Worm (Caenorhabditis elegans) whole organism, late embryonic: ENCODE results near the gene F54F2.9.

Experiments used
- C08G9.2 ChIP-seq: sonication (generic microtip); optimal IDR thresholded peaks from 2 replicates; lab custom pipeline; 2016; ENCODE audit warnings: mild to moderate bottlenecking, missing genetic modification characterization, moderate library complexity, missing compliant biosample characterization
- C38D4.7 ChIP-seq: fragments of 200-800 bp; sonication (Bioruptor generic); optimal IDR thresholded peaks from 2 replicates; lab custom pipeline; 2018; ENCODE audit warnings: mild to moderate bottlenecking, missing genetic modification characterization, moderate library complexity, missing compliant biosample characterization
- F13H6.1 ChIP-seq: sonication (generic microtip); optimal IDR thresholded peaks from 2 replicates; lab custom pipeline; 2016; ENCODE audit warnings: missing genetic modification characterization, missing compliant biosample characterization
- K02D7.2 ChIP-seq: sonication (generic microtip); optimal IDR thresholded peaks from 2 replicates; lab custom pipeline; 2017; ENCODE audit warnings: mild to moderate bottlenecking, missing genetic modification characterization, missing compliant biosample characterization
- K09A11.1 ChIP-seq: sonication (generic microtip); optimal IDR thresholded peaks from 2 replicates; lab custom pipeline; 2017; ENCODE audit warnings: antibody characterized with exemption, mild to moderate bottlenecking, missing genetic modification characterization, missing compliant biosample characterization; ENCODE audit not compliant: insufficient read depth
- T23F11.4 ChIP-seq: fragments of 200-800 bp; sonication (Bioruptor generic); optimal IDR thresholded peaks from 2 replicates; lab custom pipeline; 2018; ENCODE audit warnings: mild to moderate bottlenecking, missing genetic modification characterization, missing compliant biosample characterization
- Y22D7AL.16 ChIP-seq: sonication (generic microtip); optimal IDR thresholded peaks from 2 replicates; lab custom pipeline; 2016; ENCODE audit warnings: missing genetic modification characterization, missing compliant biosample characterization
- ahr-1 ChIP-seq: sonication (generic microtip); optimal IDR thresholded peaks from 2 replicates; lab custom pipeline; 2016; ENCODE audit warnings: missing genetic modification characterization, missing compliant biosample characterization
- ama-1 ChIP-seq: fragments of 150-350 bp; optimal IDR thresholded peaks from 2 replicates; lab custom pipeline; 2014
- ceh-14 ChIP-seq: sonication (generic microtip); optimal IDR thresholded peaks from 2 replicates; lab custom pipeline; 2016; ENCODE audit warnings: missing genotype, missing genetic modification characterization, missing compliant biosample characterization
- ceh-18 ChIP-seq: sonication (generic microtip); optimal IDR thresholded peaks from 2 replicates; lab custom pipeline; 2016; ENCODE audit warnings: missing genetic modification characterization, missing compliant biosample characterization
- ceh-19 ChIP-seq: fragments of 200-800 bp; sonication (Bioruptor generic); optimal IDR thresholded peaks from 2 replicates; lab custom pipeline; 2018; ENCODE audit warnings: mild to moderate bottlenecking, missing genetic modification characterization, missing compliant biosample characterization
- ceh-2 ChIP-seq: sonication (generic microtip); optimal IDR thresholded peaks from 2 replicates; lab custom pipeline; 2016; ENCODE audit warnings: missing genotype, missing genetic modification characterization, missing compliant biosample characterization
- ceh-22 ChIP-seq: sonication (generic microtip); optimal IDR thresholded peaks from 2 replicates; lab custom pipeline; 2017; ENCODE audit warnings: missing biosample characterization, missing genetic modification characterization
- ceh-24 ChIP-seq: sonication (generic microtip); optimal IDR thresholded peaks from 2 replicates; lab custom pipeline; 2016; ENCODE audit warnings: mild to moderate bottlenecking, missing genetic modification characterization, missing compliant biosample characterization
- ceh-30 ChIP-seq: fragments of 150-350 bp; optimal IDR thresholded peaks from 2 replicates; lab custom pipeline; 2014; ENCODE audit warnings: missing biosample characterization, missing genetic modification characterization
- ceh-45 ChIP-seq: fragments of 200-800 bp; sonication (Bioruptor generic); IDR thresholded peaks from 2 replicates; pipeline ENCODE4 v1.3.6; 2022; ENCODE audit warnings: missing genetic modification reagents, missing genetic modification characterization, missing compliant biosample characterization
- ceh-48 ChIP-seq: sonication (generic microtip); optimal IDR thresholded peaks from 2 replicates; lab custom pipeline; 2016; ENCODE audit warnings: missing genetic modification characterization, inconsistent platforms, missing compliant biosample characterization
- dve-1 ChIP-seq: sonication (generic microtip); optimal IDR thresholded peaks from 2 replicates; lab custom pipeline; 2017; ENCODE audit warnings: antibody characterized with exemption, mild to moderate bottlenecking, missing genetic modification characterization, missing compliant biosample characterization
- elt-4 ChIP-seq: sonication (generic microtip); optimal IDR thresholded peaks from 2 replicates; lab custom pipeline; 2016; ENCODE audit warnings: missing genetic modification characterization, missing compliant biosample characterization
- ets-4 ChIP-seq: sonication (generic microtip); optimal IDR thresholded peaks from 2 replicates; lab custom pipeline; 2016; ENCODE audit warnings: missing genetic modification characterization, missing compliant biosample characterization
- fax-1 ChIP-seq: sonication (generic microtip); optimal IDR thresholded peaks from 2 replicates; lab custom pipeline; 2016; ENCODE audit warnings: missing genotype, missing genetic modification characterization, missing compliant biosample characterization
- gmeb-2 ChIP-seq: sonication (generic microtip); optimal IDR thresholded peaks from 2 replicates; lab custom pipeline; 2016; ENCODE audit warnings: missing genetic modification characterization, inconsistent platforms, missing compliant biosample characterization
- hlh-13 ChIP-seq: fragments of 200-800 bp; sonication (Bioruptor generic); optimal IDR thresholded peaks from 2 replicates; lab custom pipeline; 2018; ENCODE audit warnings: mild to moderate bottlenecking, missing genetic modification characterization, missing compliant biosample characterization
- hlh-6 ChIP-seq: sonication (generic microtip); optimal IDR thresholded peaks from 2 replicates; lab custom pipeline; 2016; ENCODE audit warnings: missing genotype, missing genetic modification characterization, missing compliant biosample characterization
- hlh-8 ChIP-seq: sonication (generic microtip); optimal IDR thresholded peaks from 2 replicates; lab custom pipeline; 2016; ENCODE audit warnings: missing genotype, missing genetic modification characterization, missing compliant biosample characterization
- lin-11 ChIP-seq: fragments of 200-800 bp; sonication (Bioruptor generic); optimal IDR thresholded peaks from 2 replicates; lab custom pipeline; 2018; ENCODE audit warnings: mild to moderate bottlenecking, missing genetic modification characterization, missing compliant biosample characterization
- madf-2 ChIP-seq: sonication (generic microtip); optimal IDR thresholded peaks from 2 replicates; lab custom pipeline; 2017; ENCODE audit warnings: missing genetic modification characterization, missing compliant biosample characterization
- nfya-1 ChIP-seq: sonication (generic microtip); optimal IDR thresholded peaks from 2 replicates; lab custom pipeline; 2017; ENCODE audit warnings: missing genetic modification characterization, mild to moderate bottlenecking, missing compliant biosample characterization, antibody characterized with exemption, moderate library complexity
- nhr-11 ChIP-seq: fragments of 150-350 bp; optimal IDR thresholded peaks from 2 replicates; lab custom pipeline; 2014; ENCODE audit warnings: missing biosample characterization, missing genetic modification characterization
- nhr-232 ChIP-seq: sonication (generic microtip); optimal IDR thresholded peaks from 2 replicates; lab custom pipeline; 2016; ENCODE audit warnings: missing genetic modification characterization, missing compliant biosample characterization
- npax-4 ChIP-seq: sonication (generic microtip); optimal IDR thresholded peaks from 2 replicates; lab custom pipeline; 2016; ENCODE audit warnings: missing genetic modification characterization, missing compliant biosample characterization
- pag-3 ChIP-seq: sonication (generic microtip); optimal IDR thresholded peaks from 2 replicates; lab custom pipeline; 2016; ENCODE audit warnings: missing compliant biosample characterization, missing genetic modification characterization, borderline replicate concordance
- pat-9 ChIP-seq: fragments of 200-800 bp; sonication (Bioruptor generic); optimal IDR thresholded peaks from 2 replicates; lab custom pipeline; 2018; ENCODE audit warnings: mild to moderate bottlenecking, missing genetic modification characterization, moderate library complexity, missing compliant biosample characterization
- pax-1 ChIP-seq: fragments of 150-350 bp; optimal IDR thresholded peaks from 2 replicates; lab custom pipeline; 2014; ENCODE audit warnings: missing biosample characterization, missing genetic modification characterization
- pha-2 ChIP-seq: sonication (generic microtip); optimal IDR thresholded peaks from 2 replicates; lab custom pipeline; 2017; ENCODE audit warnings: mild to moderate bottlenecking, missing genetic modification characterization, missing compliant biosample characterization
- pqm-1 ChIP-seq: sonication (generic microtip); optimal IDR thresholded peaks from 2 replicates; lab custom pipeline; 2016; ENCODE audit warnings: missing genetic modification characterization, missing compliant biosample characterization
- pros-1 ChIP-seq: fragments of 150-350 bp; optimal IDR thresholded peaks from 2 replicates; lab custom pipeline; 2014; ENCODE audit warnings: missing biosample characterization, missing genetic modification reagents, missing genetic modification characterization
- ref-2 ChIP-seq: sonication (generic microtip); optimal IDR thresholded peaks from 2 replicates; lab custom pipeline; 2016; ENCODE audit warnings: missing genetic modification characterization, missing compliant biosample characterization
- sox-2 ChIP-seq: fragments of 200-800 bp; sonication (Bioruptor generic); IDR thresholded peaks from 2 replicates; pipeline ENCODE4 v1.3.6; 2022; ENCODE audit warnings: missing genetic modification reagents, missing genetic modification characterization, missing compliant biosample characterization
- sox-4 ChIP-seq: sonication (generic microtip); optimal IDR thresholded peaks from 2 replicates; lab custom pipeline; 2017; ENCODE audit warnings: mild to moderate bottlenecking, missing genetic modification characterization, inconsistent platforms, missing compliant biosample characterization
- syd-9 ChIP-seq: sonication (generic microtip); optimal IDR thresholded peaks from 2 replicates; lab custom pipeline; 2016; ENCODE audit warnings: mild to moderate bottlenecking, missing genetic modification characterization, moderate library complexity, missing compliant biosample characterization
- tbx-2 ChIP-seq: sonication (generic microtip); optimal IDR thresholded peaks from 2 replicates; lab custom pipeline; 2016; ENCODE audit warnings: missing genetic modification characterization, missing compliant biosample characterization
- tbx-7 ChIP-seq: sonication (generic microtip); optimal IDR thresholded peaks from 2 replicates; lab custom pipeline; 2016; ENCODE audit warnings: missing genotype, missing genetic modification characterization, missing compliant biosample characterization
- unc-3 ChIP-seq, 2 experiments: fragments of 200-800 bp in 1 of 2; sonication (Bioruptor generic) in 1 of 2; sonication (generic microtip) in 1 of 2; conservative IDR thresholded peaks in 1 of 2; optimal IDR thresholded peaks in 1 of 2; 2 replicates each; pipeline versions ENCODE4 v1.3.6 to Lab custom; 2016 to 2022; ENCODE audit warnings: missing compliant biosample characterization in 2 of 2, missing genetic modification characterization in 2 of 2, missing genetic modification reagents in 1 of 2
- unc-42 ChIP-seq: sonication (generic microtip); optimal IDR thresholded peaks from 2 replicates; lab custom pipeline; 2016; ENCODE audit warnings: missing genotype, missing genetic modification characterization, missing compliant biosample characterization
- unc-86 ChIP-seq: sonication (generic microtip); optimal IDR thresholded peaks from 2 replicates; lab custom pipeline; 2016; ENCODE audit warnings: missing genetic modification characterization, missing compliant biosample characterization
- ztf-16 ChIP-seq: sonication (generic microtip); optimal IDR thresholded peaks from 2 replicates; lab custom pipeline; 2017; ENCODE audit warnings: missing genetic modification characterization, missing compliant biosample characterization

F54F2.9 gene

ce11 chrIII:8827128-8827527, at the start of gene F54F2.9:
TSS of gene F54F2.9 (minus strand) at chrIII:8827228.
- TF ChIP-seq pag-3 (tag; lab: Kevin White, UChicago) (no peak), ets-4 (no peak), sox-2 (GFP tag; lab: Robert Waterston, UW) (no peak), ceh-18 (tag; lab: Kevin White, UChicago) (no peak), pros-1 (tag; lab: Kevin White, UChicago) (no peak), ama-1 (no peak), madf-2 (tag; lab: Kevin White, UChicago) (no peak), tbx-7 (tag; lab: Kevin White, UChicago) (no peak), F13H6.1 (tag; lab: Kevin White, UChicago) (no peak), nfya-1 (tag; lab: Kevin White, UChicago) (no peak), ceh-45 (no peak), unc-86 (tag; lab: Kevin White, UChicago) (no peak), ceh-14 (tag; lab: Kevin White, UChicago) (no peak), C38D4.7 (GFP tag; lab: Kevin White, UChicago) (no peak), ahr-1 (tag; lab: Kevin White, UChicago) (no peak), gmeb-2 (tag; lab: Kevin White, UChicago) (no peak), ceh-22 (tag; lab: Kevin White, UChicago) (no peak), syd-9 (tag; lab: Kevin White, UChicago) (no peak), hlh-8 (tag; lab: Kevin White, UChicago) (no peak), fax-1 (tag; lab: Kevin White, UChicago) (no peak)

DNA sequence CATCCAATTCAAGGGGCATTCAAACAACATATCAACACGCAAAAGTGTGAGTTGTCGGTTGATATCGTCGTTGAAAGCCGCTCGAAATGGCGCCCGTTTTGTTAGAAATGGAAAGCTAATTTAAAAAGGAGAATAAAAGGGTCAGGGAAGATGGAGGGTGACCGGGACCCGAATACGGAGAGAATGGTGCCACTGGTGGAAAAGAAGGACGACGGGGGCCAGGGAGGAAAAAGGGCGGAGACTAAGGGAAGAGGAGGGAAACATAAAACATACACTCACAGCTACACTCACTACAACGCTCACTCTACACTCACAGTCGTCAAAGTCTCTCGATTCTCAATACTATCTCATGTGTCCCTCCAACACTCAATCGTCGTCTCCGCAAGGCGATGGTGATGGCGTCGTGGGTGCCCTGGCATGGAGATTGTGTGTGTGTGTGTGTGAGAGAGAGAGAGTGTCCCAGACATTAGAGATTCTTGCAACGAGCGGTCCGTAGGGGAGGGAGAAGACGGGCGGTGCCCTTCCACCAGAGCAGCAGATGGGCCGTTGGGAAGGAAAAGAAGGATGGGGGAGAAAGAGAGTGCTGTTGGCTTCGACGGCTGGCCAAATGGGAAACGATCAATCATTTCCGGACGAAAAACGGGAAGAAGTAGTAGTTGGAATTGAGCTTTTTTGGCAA, 47.1 kb upstream of the F54F2.9 start:
- no peak for TF ChIP-seq K09A11.1 (tag; lab: Kevin White, UChicago)
- TF ChIP-seq T23F11.4 (GFP tag; lab: Kevin White, UChicago): peak; percentile 63
- TF ChIP-seq pag-3 (tag; lab: Kevin White, UChicago): no peak
- TF ChIP-seq pros-1 (tag; lab: Kevin White, UChicago): peak; percentile 85
- no peak for TF ChIP-seq ceh-24 (tag; lab: Kevin White, UChicago)
- TF ChIP-seq pha-2 (tag; lab: Kevin White, UChicago): no peak
- no peak for TF ChIP-seq unc-86 (tag; lab: Kevin White, UChicago)
- TF ChIP-seq pqm-1 (tag; lab: Kevin White, UChicago): peak; percentile 14
- peak; percentile 70 for TF ChIP-seq ama-1
- no peak for TF ChIP-seq sox-4
- TF ChIP-seq unc-42 (tag; lab: Kevin White, UChicago): peak; percentile 83
- peak; percentile 20 for TF ChIP-seq ceh-2 (tag; lab: Kevin White, UChicago)
- no peak for TF ChIP-seq ceh-45
- TF ChIP-seq lin-11 (tag; lab: Kevin White, UChicago): no peak
- TF ChIP-seq pat-9: peak; percentile 64
- no peak for TF ChIP-seq ceh-48
- peak; percentile 90 for TF ChIP-seq tbx-2 (tag; lab: Kevin White, UChicago)
- peak; percentile 86 for TF ChIP-seq syd-9 (tag; lab: Kevin White, UChicago)
- TF ChIP-seq hlh-13 (GFP tag; lab: Kevin White, UChicago): no peak
- peak; percentile 11 for TF ChIP-seq hlh-6 (tag; lab: Kevin White, UChicago)
- TF ChIP-seq elt-4: no peak
- no peak for TF ChIP-seq fax-1 (tag; lab: Kevin White, UChicago)
- peak; percentile 75 for TF ChIP-seq C08G9.2
- TF ChIP-seq ztf-16 (tag; lab: Kevin White, UChicago): peak; percentile 36
- no peak for TF ChIP-seq ceh-19 (GFP tag; lab: Kevin White, UChicago)
- peak; percentile 74 for TF ChIP-seq ref-2 (tag; lab: Kevin White, UChicago)
- TF ChIP-seq nhr-11 (tag; lab: Kevin White, UChicago): no peak
- no peak for TF ChIP-seq ceh-30 (tag; lab: Kevin White, UChicago)
- no peak for TF ChIP-seq K02D7.2
- TF ChIP-seq dve-1: no peak
- peak; percentile 95 for TF ChIP-seq ceh-18 (tag; lab: Kevin White, UChicago)
- no peak for TF ChIP-seq unc-3 (GFP tag; conservative IDR thresholded peaks at IDR 0.05; lab: Robert Waterston, UW)
- peak; percentile 61 for TF ChIP-seq unc-3 (tag; optimal IDR thresholded peaks at IDR 0.05; lab: Kevin White, UChicago)
- TF ChIP-seq nhr-232 (tag; lab: Kevin White, UChicago): peak; percentile 7
- TF ChIP-seq pax-1 (tag; lab: Kevin White, UChicago): no peak
- no peak for TF ChIP-seq npax-4
- peak; percentile 94 for TF ChIP-seq nfya-1 (tag; lab: Kevin White, UChicago)
- TF ChIP-seq Y22D7AL.16 (tag; lab: Kevin White, UChicago): no peak
- no peak for TF ChIP-seq F13H6.1 (tag; lab: Kevin White, UChicago)
- no peak for TF ChIP-seq sox-2 (GFP tag; lab: Robert Waterston, UW)
- no peak for TF ChIP-seq gmeb-2 (tag; lab: Kevin White, UChicago)
